Worm (Caenorhabditis elegans) whole organism, L3 larva: ENCODE data around the gene C49H3.16.

Experiments
- daf-12 ChIP-seq: fragments of 150-350 bp; optimal IDR thresholded peaks from 2 replicates; lab custom pipeline; 2014; ENCODE audit warnings: missing biosample characterization, missing genetic modification reagents, missing genetic modification characterization
- elt-3 ChIP-seq, 3 experiments: fragments of 150-350 bp in 1 of 3; sonication (generic microtip) in 2 of 3; optimal IDR thresholded peaks; 2 replicates in 2 of 3; 4 replicates in 1 of 3; lab custom pipeline; 2014 to 2017; ENCODE audit warnings: missing biosample characterization in 3 of 3, missing genetic modification characterization in 3 of 3
- hmg-11 ChIP-seq: sonication (generic microtip); optimal IDR thresholded peaks from 2 replicates; lab custom pipeline; 2016; ENCODE audit warnings: missing genetic modification characterization, missing compliant biosample characterization
- nhr-11 ChIP-seq: fragments of 150-350 bp; optimal IDR thresholded peaks from 2 replicates; lab custom pipeline; 2014; ENCODE audit warnings: missing biosample characterization, missing genetic modification characterization
- nhr-12 ChIP-seq: fragments of 150-350 bp; optimal IDR thresholded peaks from 2 replicates; lab custom pipeline; 2014; ENCODE audit warnings: missing biosample characterization, missing genetic modification characterization
- nhr-25 ChIP-seq: sonication (generic microtip); optimal IDR thresholded peaks from 2 replicates; lab custom pipeline; 2017; ENCODE audit warnings: missing biosample characterization, missing genetic modification characterization
- unc-62 ChIP-seq: fragments of 150-350 bp; sonication (generic microtip); optimal IDR thresholded peaks from 4 replicates; lab custom pipeline; 2014; ENCODE audit warnings: missing biosample characterization, missing genetic modification reagents, missing genetic modification characterization
- ztf-11 ChIP-seq: fragments of 150-350 bp; optimal IDR thresholded peaks from 2 replicates; lab custom pipeline; 2014; ENCODE audit warnings: missing biosample characterization, missing genetic modification characterization

DNA sequence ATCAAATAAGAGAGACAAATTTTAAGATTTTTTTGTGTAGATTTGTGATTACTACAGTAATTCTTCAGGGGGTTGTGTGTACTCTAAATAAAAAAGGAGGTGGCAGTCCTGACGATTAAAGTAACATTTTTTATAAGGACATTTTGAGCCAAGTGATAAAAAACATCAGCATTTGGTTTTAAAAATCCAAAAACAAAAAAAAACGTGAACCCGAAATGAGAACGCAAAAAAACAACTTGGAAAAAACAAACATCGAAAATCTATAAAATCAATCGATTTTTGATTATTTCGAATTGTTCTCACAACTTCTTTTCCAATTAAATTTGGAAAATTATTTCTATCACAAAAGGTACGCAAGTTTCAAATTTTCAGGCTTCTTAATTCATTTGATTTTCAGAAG is 49.8 kb upstream of the C49H3.16 start, which contains the start of gene T06C10.3:
- TF ChIP-seq daf-12 (tag; lab: Kevin White, UChicago) (no peak), nhr-12 (tag; lab: Kevin White, UChicago) (no peak), hmg-11 (tag; lab: Kevin White, UChicago) (no peak), elt-3 (tag; optimal IDR thresholded peaks at IDR 0.05; lab: Kevin White, UChicago) (no peak), nhr-11 (tag; lab: Kevin White, UChicago) (no peak), nhr-25 (tag; lab: Kevin White, UChicago) (no peak), unc-62 (no peak), ztf-11 (tag; lab: Kevin White, UChicago) (no peak)
